Fruit fly (Drosophila melanogaster): ENCODE results near the gene CG4661.

The CG4661 gene

dm6 chrX:12893969-12894368, 36.4 kb upstream of the CG4661 start:
- TF ChIP-seq ttk (optimal IDR thresholded peaks at IDR 0.05), result no peak
- TF ChIP-seq h (optimal IDR thresholded peaks at IDR 0.05), result no peak
- no peak for TF ChIP-seq insv (optimal IDR thresholded peaks at IDR 0.05)
- no peak for TF ChIP-seq Myc (optimal IDR thresholded peaks at IDR 0.05)
- no peak for TF ChIP-seq psq (optimal IDR thresholded peaks at IDR 0.05)
- no peak for TF ChIP-seq Sin3A (optimal IDR thresholded peaks at IDR 0.05)

- TF ChIP-seq psq (optimal IDR thresholded peaks at IDR 0.05), result no peak
- no peak for TF ChIP-seq Sin3A (optimal IDR thresholded peaks at IDR 0.05)
- TF ChIP-seq Myc (optimal IDR thresholded peaks at IDR 0.05), result no peak
- TF ChIP-seq h (optimal IDR thresholded peaks at IDR 0.05), result no peak
- no peak for TF ChIP-seq ttk (optimal IDR thresholded peaks at IDR 0.05)
- no peak for TF ChIP-seq insv (optimal IDR thresholded peaks at IDR 0.05)
Measured at dm6 chrX:12891322-12892159, 34.0 kb upstream of the CG4661 start.

dm6 chrX:12890826-12891175, 33.3 kb upstream of the CG4661 start:
- no peak for TF ChIP-seq ttk (optimal IDR thresholded peaks at IDR 0.05)
- no peak for TF ChIP-seq h (optimal IDR thresholded peaks at IDR 0.05)
- no peak for TF ChIP-seq Sin3A (optimal IDR thresholded peaks at IDR 0.05)
- no peak for TF ChIP-seq insv (optimal IDR thresholded peaks at IDR 0.05)
- no peak for TF ChIP-seq Myc (optimal IDR thresholded peaks at IDR 0.05)

- TF ChIP-seq h (optimal IDR thresholded peaks at IDR 0.05) (no peak), Sin3A (optimal IDR thresholded peaks at IDR 0.05) (no peak), psq (optimal IDR thresholded peaks at IDR 0.05) (no peak), Myc (optimal IDR thresholded peaks at IDR 0.05) (no peak), insv (optimal IDR thresholded peaks at IDR 0.05) (no peak), ttk (optimal IDR thresholded peaks at IDR 0.05) (no peak)
Measured at dm6 chrX:12890166-12890825, 32.8 kb upstream of the CG4661 start.

- TF ChIP-seq psq (optimal IDR thresholded peaks at IDR 0.05) (no peak), Sin3A (optimal IDR thresholded peaks at IDR 0.05) (no peak), Myc (optimal IDR thresholded peaks at IDR 0.05) (no peak), ttk (optimal IDR thresholded peaks at IDR 0.05) (no peak), insv (optimal IDR thresholded peaks at IDR 0.05) (no peak), h (optimal IDR thresholded peaks at IDR 0.05) (no peak)
Measured at dm6 chrX:12889075-12889474, 31.6 kb upstream of the CG4661 start.

- TF ChIP-seq ttk (optimal IDR thresholded peaks at IDR 0.05), result no peak
- TF ChIP-seq Sin3A (optimal IDR thresholded peaks at IDR 0.05), result no peak
- TF ChIP-seq h (optimal IDR thresholded peaks at IDR 0.05), result no peak
- no peak for TF ChIP-seq Myc (optimal IDR thresholded peaks at IDR 0.05)
- no peak for TF ChIP-seq psq (optimal IDR thresholded peaks at IDR 0.05)
- no peak for TF ChIP-seq insv (optimal IDR thresholded peaks at IDR 0.05)
Measured at dm6 chrX:12887549-12887948, 30.0 kb upstream of the CG4661 start.

- no peak for TF ChIP-seq Sin3A (optimal IDR thresholded peaks at IDR 0.05)
Measured at dm6 chrX:12886543-12886942, 29.0 kb upstream of the CG4661 start.

- TF ChIP-seq Sin3A (optimal IDR thresholded peaks at IDR 0.05) (no peak), ttk (optimal IDR thresholded peaks at IDR 0.05) (no peak), h (optimal IDR thresholded peaks at IDR 0.05) (no peak), Myc (optimal IDR thresholded peaks at IDR 0.05) (no peak), psq (optimal IDR thresholded peaks at IDR 0.05) (no peak), insv (optimal IDR thresholded peaks at IDR 0.05) (no peak)
Measured at dm6 chrX:12869850-12870249, 12.3 kb upstream of the CG4661 start.

dm6 chrX:12868605-12869004, 11.1 kb upstream of the CG4661 start:
- TF ChIP-seq insv (optimal IDR thresholded peaks at IDR 0.05), result no peak
- TF ChIP-seq ttk (optimal IDR thresholded peaks at IDR 0.05), result no peak
- no peak for TF ChIP-seq psq (optimal IDR thresholded peaks at IDR 0.05)
- no peak for TF ChIP-seq Myc (optimal IDR thresholded peaks at IDR 0.05)
- no peak for TF ChIP-seq Sin3A (optimal IDR thresholded peaks at IDR 0.05)
- TF ChIP-seq h (optimal IDR thresholded peaks at IDR 0.05), result no peak

dm6 chrX:12841842-12842437, 15.6 kb downstream of the CG4661 start:
- TF ChIP-seq psq (optimal IDR thresholded peaks at IDR 0.05), result no peak
- TF ChIP-seq insv (optimal IDR thresholded peaks at IDR 0.05), result no peak
- TF ChIP-seq ttk (optimal IDR thresholded peaks at IDR 0.05), result no peak
- no peak for TF ChIP-seq h (optimal IDR thresholded peaks at IDR 0.05)
- no peak for TF ChIP-seq Sin3A (optimal IDR thresholded peaks at IDR 0.05)
- no peak for TF ChIP-seq Myc (optimal IDR thresholded peaks at IDR 0.05)

- TF ChIP-seq Sin3A (optimal IDR thresholded peaks at IDR 0.05) (no peak), psq (optimal IDR thresholded peaks at IDR 0.05) (no peak)
Measured at dm6 chrX:12840041-12840440, 17.5 kb downstream of the CG4661 start.

- TF ChIP-seq h (optimal IDR thresholded peaks at IDR 0.05), result no peak
- no peak for TF ChIP-seq ttk (optimal IDR thresholded peaks at IDR 0.05)
- no peak for TF ChIP-seq Sin3A (optimal IDR thresholded peaks at IDR 0.05)
- TF ChIP-seq Myc (optimal IDR thresholded peaks at IDR 0.05), result no peak
- no peak for TF ChIP-seq psq (optimal IDR thresholded peaks at IDR 0.05)
- TF ChIP-seq insv (optimal IDR thresholded peaks at IDR 0.05), result no peak
Measured at dm6 chrX:12831323-12831722, 26.2 kb downstream of the CG4661 start.
